Worm (Caenorhabditis elegans) whole organism, L3 larva: ENCODE results near the gene lin-46.

Experiments used
- ZK546.5 ChIP-seq: sonication (generic microtip); optimal IDR thresholded peaks from 2 replicates; lab custom pipeline; 2017; ENCODE audit warnings: missing biosample characterization, missing genetic modification characterization
- elt-2 ChIP-seq: sonication (generic microtip); optimal IDR thresholded peaks from 2 replicates; lab custom pipeline; 2016; ENCODE audit warnings: missing genetic modification reagents, mild to moderate bottlenecking, missing genetic modification characterization, missing compliant biosample characterization
- fkh-10 ChIP-seq: sonication (generic microtip); optimal IDR thresholded peaks from 2 replicates; lab custom pipeline; 2017; ENCODE audit warnings: missing biosample characterization, missing genetic modification reagents, missing genetic modification characterization
- nhr-23 ChIP-seq: fragments of 150-350 bp; optimal IDR thresholded peaks from 2 replicates; lab custom pipeline; 2014; ENCODE audit warnings: missing biosample characterization, missing genetic modification reagents, missing genetic modification characterization
- nhr-77 ChIP-seq: fragments of 150-350 bp; optimal IDR thresholded peaks from 2 replicates; lab custom pipeline; 2014; ENCODE audit warnings: missing biosample characterization, missing genetic modification characterization
- skn-1 ChIP-seq: fragments of 150-350 bp; optimal IDR thresholded peaks from 2 replicates; lab custom pipeline; 2014; ENCODE audit warnings: missing biosample characterization, missing genetic modification characterization

DNA sequence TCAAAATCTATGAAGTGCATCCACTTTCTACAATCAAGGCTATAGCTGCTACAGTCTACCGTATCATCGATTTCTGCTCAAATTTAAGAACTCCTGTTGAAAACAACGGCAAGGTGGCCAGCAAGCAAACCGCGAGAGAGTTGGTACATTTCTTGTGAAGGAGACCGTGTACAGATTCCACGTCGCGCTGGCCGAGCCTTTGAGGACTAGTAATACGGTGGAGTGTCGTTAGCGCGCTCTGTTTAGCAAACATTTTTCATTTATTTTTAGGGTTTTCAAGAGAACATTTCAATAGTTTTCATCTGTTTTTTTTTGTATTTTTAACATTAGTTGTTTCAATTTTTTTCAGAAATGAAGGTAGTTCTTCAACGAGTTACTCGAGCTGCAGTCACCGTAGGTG lies 16.4 kb upstream of the lin-46 start, which contains the start of gene pqn-68:
- TF ChIP-seq ZK546.5 (tag; lab: Kevin White, UChicago) (no peak), nhr-77 (tag; lab: Kevin White, UChicago) (no peak), nhr-23 (peak; percentile 12), fkh-10 (GFP tag; lab: Kevin White, UChicago) (no peak), skn-1 (tag; lab: Kevin White, UChicago) (no peak), elt-2 (no peak)
